Worm (Caenorhabditis elegans): ENCODE results near the gene sfxn-1.2.

sfxn-1.2 gene

DNA sequence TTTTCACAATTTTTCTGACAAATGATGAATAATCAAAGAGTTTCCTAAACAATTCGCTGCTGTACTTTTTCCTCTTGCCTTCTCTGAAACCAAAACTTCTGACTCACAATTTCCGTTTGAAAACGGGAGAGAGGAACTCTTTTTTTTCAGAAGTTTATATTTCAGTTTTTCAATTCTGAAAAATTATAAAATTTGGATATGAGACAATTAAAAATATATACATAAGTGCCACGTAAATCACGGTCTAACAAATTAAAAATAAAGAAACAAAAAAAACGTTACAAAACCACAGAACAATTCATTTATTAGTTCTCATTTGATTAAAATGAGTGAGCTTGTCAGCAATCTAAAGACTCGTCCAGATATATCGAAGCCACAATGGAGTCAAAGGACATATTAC lies at the start of gene sfxn-1.2:
sfxn-1.2 (plus strand) TSS at position 301 of the 400 bp plus-strand sequence.
- TF ChIP-seq dao-5 (tag; optimal IDR thresholded peaks at IDR 0.05) (no peak), W03F9.2 (tag; optimal IDR thresholded peaks at IDR 0.05) (no peak)

DNA sequence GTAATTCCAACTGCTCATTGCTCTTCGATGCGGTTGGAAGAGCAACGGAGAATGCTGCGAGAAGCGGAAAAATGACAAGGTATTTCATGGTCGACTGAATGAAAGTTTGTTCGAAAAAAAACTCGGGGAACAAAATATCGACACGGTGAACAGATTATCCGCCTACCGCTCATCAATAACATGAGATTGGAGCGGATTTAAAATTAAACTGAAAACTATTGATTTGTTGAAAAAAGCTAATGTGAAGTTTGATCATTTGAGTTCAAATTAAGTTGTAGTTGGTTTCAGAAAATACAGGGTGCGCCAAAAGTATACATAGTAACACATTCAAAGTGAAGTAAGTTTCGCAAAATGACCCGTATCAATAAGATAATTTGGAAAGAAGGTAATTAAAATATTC lies 45.7 kb upstream of the sfxn-1.2 start, which contains the start of gene F40F8.4:
F40F8.4 (minus strand) TSS at position 101 of the 400 bp plus-strand sequence.
- TF ChIP-seq W03F9.2 (tag; optimal IDR thresholded peaks at IDR 0.05) (no peak), him-1 (tag; optimal IDR thresholded peaks at IDR 0.05) (no peak), dao-5 (tag; optimal IDR thresholded peaks at IDR 0.05) (no peak)

DNA sequence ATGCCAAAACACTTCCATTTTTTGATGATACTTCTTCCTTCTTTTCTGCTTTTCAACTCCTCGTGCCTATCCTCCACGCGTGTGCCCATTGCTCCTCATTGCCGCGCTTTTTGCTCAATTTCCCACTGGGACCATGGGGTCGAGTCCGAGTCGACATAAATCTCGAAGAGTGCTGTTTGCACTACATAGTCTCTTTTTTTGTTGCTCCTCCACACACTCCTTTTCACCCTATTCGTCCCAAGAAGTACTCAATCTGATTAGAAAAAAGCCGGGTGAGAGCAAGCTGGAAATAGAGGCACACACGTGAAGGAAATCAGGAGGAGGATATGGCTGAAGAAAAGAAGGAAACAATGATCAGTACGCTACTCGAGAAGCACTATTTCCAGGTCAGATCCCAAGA lies 43.3 kb upstream of the sfxn-1.2 start, which contains the start of gene arrd-6:
arrd-6 (plus strand) TSS at position 169 of the 400 bp plus-strand sequence.
- no peak for TF ChIP-seq him-1 (tag; optimal IDR thresholded peaks at IDR 0.05)
- TF ChIP-seq dao-5 (tag; optimal IDR thresholded peaks at IDR 0.05): no peak
- no peak for TF ChIP-seq W03F9.2 (tag; optimal IDR thresholded peaks at IDR 0.05)

DNA sequence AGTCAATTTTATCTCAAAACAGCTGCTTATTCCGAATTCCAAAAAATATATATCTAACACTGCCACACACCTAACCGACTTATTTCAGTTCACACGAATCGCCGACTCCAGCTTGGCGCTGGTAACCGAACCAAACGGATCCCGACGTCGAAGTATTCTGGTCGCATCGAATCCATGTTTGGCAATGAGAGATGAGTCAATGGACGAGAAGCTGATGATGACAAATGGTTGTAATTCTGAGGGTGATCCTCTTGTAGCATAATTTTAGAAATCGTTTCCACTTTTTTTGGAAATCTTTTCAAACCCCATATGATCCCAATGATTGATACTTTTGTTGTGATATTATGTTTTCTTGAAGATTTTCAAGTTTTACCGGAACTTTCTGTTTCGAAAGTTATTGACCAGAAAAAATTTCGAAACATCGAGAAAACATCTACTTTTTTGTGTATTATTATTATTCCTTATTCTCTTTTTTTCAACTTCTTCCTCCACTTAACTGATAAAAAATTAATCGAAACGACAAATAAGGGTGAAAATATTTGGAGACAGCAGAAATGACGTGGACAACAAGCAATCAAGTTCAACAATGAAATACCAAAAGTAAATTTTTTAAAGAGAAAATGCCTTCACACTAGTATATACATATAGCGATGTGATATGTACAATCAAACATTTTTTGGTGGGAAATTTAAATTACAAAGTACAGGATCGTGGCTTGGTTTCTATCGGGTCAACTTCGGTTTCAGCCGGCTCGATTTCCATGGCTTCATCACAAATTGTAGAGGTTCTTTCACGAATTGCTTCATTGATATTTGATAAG lies 35.8 kb upstream of the sfxn-1.2 start:
- no peak for TF ChIP-seq dao-5 (tag; optimal IDR thresholded peaks at IDR 0.05)
- TF ChIP-seq W03F9.2 (tag; optimal IDR thresholded peaks at IDR 0.05): no peak
- TF ChIP-seq him-1 (tag; optimal IDR thresholded peaks at IDR 0.05): no peak

DNA sequence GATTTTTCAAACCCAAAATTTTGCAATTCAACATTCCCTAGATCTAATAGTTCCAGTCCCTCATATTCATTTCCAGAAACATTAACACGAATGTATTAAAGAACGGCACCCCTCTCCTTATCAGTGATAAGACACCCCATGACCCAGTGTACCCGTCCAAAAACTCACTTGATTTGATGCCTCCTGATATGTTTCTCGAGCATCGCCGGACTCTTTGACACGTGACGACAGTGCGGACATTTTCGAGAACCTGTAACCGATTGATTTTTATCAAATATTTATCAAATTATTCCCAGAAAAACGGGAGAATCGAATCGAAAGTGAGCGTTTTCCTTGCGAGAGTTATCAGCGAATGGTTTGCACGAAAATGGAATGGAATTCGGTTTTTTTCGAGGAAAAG lies 34.9 kb upstream of the sfxn-1.2 start:
- TF ChIP-seq dao-5 (tag; optimal IDR thresholded peaks at IDR 0.05) (no peak), him-1 (tag; optimal IDR thresholded peaks at IDR 0.05) (no peak), W03F9.2 (tag; optimal IDR thresholded peaks at IDR 0.05) (no peak)

DNA sequence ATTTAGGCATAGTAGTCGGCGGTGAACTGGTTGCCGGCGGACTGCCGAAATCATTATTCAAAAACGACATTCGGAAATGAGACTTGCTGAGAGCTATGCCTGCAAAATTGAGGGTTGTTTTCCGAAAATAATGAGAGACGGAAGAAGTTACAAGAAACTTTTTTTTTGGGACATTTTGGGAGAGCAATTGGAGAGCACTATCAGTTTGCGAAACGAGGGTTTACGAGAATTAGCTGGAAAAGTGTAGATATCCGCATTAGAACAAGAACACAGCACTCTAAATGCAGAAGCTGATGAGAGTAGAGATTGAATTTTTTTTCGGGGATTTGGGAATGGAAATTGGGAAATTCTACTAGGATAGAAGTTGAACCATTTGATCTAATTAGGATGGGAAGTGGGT lies 33.3 kb upstream of the sfxn-1.2 start, which contains the start of gene pqm-1:
pqm-1 (minus strand) TSS at position 101 of the 400 bp plus-strand sequence.
- TF ChIP-seq him-1 (tag; optimal IDR thresholded peaks at IDR 0.05): no peak
- TF ChIP-seq W03F9.2 (tag; optimal IDR thresholded peaks at IDR 0.05): no peak
- no peak for TF ChIP-seq dao-5 (tag; optimal IDR thresholded peaks at IDR 0.05)

DNA sequence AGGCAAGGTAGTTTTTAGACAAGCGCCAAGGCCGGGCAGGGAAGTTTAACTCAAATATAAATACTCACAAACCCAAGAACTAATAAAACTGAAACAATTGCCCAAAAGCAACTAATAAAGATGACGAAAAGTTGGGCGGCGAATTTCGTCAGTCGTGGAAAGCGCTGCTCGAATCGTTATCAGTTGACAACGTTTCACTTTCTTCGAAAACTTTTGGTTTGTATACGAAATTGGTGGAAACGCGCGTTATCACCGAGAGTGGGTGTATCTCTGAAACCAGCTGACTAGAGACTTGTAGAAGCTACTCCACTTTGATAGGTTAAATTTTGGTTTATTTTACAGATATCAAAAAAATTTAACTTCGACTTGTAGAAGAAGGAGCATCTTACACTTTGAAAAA lies 32.7 kb upstream of the sfxn-1.2 start:
- no peak for TF ChIP-seq dao-5 (tag; optimal IDR thresholded peaks at IDR 0.05)
- TF ChIP-seq him-1 (tag; optimal IDR thresholded peaks at IDR 0.05): no peak
- TF ChIP-seq W03F9.2 (tag; optimal IDR thresholded peaks at IDR 0.05): no peak

DNA sequence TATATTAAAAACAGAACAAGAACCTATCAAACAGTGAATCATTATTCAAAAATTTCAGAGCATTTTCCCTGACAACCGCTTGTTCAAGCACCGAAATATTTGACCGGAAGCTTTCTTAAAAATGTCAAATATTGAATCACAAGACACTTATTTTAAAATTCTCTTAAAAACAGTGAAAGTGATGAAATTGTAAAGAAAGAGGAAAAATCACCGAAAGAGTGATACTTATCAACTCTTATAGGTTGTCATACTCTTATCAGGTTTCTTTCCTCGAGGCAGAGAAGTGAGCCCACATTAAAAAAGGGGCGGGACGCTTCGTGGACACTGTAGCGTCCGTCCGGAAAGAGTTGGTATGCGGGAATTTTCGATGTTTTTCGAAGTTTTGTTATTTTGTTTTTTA lies 32.0 kb upstream of the sfxn-1.2 start:
- TF ChIP-seq him-1 (tag; optimal IDR thresholded peaks at IDR 0.05) (no peak), W03F9.2 (tag; optimal IDR thresholded peaks at IDR 0.05) (no peak), dao-5 (tag; optimal IDR thresholded peaks at IDR 0.05) (no peak)

DNA sequence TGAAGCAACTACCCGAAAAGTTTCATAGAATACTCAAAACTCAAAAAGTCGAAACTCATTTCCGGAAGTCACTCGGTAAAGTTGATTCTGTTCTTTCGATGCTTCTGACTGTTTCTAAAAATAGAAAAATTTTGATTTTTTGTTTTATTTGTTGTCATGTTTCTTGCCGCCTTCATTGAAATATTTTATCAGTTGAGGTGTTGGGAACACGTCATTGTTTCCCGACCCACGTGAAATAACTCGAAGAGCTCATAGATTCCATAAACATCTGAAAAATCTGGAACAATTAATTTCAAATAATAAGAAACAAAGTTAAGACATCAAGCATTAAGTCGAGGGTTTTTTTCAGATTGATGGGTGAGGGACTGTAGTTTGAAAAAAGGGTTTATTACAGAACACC lies 30.9 kb upstream of the sfxn-1.2 start:
- TF ChIP-seq W03F9.2 (tag; optimal IDR thresholded peaks at IDR 0.05) (no peak), dao-5 (tag; optimal IDR thresholded peaks at IDR 0.05) (no peak), him-1 (tag; optimal IDR thresholded peaks at IDR 0.05) (no peak)

DNA sequence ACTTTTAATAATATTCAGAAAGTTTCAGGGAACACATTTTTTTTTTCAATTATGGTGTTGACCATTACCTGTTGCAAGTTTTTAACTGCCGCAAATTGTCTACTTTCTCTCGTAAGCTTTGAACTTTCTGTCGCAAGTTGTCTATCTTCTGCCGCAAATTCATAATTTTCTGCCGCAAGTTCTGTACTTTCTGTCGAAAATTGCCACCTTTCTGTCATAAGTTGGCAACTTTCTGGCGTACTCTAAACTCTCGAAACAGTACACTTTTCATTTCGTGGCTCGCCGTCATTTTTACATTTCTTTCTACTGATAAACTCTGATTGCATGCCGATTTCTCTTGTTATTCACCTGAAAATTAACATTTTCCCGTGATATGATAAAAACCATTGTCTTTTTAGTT lies 30.4 kb upstream of the sfxn-1.2 start:
- TF ChIP-seq W03F9.2 (tag; optimal IDR thresholded peaks at IDR 0.05) (no peak), him-1 (tag; optimal IDR thresholded peaks at IDR 0.05) (no peak), dao-5 (tag; optimal IDR thresholded peaks at IDR 0.05) (no peak)

DNA sequence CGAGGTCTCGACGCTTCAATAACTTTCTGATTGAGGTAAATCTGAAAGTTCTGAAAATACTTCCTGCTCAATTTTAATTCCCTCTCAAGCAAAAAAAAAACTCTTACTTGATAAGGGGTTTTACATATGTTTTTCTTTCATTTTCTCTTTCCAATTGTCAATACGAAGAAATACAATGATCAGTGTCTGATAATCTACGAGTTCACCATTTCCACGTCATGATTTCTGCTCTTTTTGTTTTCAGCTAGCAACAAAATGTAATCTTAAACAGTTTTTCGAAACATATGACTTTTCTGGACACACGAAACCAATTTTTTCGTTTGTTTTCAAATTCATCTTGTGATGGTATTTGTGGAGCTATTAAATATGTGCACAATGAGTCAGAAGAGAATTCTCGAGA lies 29.7 kb upstream of the sfxn-1.2 start:
- TF ChIP-seq W03F9.2 (tag; optimal IDR thresholded peaks at IDR 0.05) (no peak), him-1 (tag; optimal IDR thresholded peaks at IDR 0.05) (no peak), dao-5 (tag; optimal IDR thresholded peaks at IDR 0.05) (no peak)

DNA sequence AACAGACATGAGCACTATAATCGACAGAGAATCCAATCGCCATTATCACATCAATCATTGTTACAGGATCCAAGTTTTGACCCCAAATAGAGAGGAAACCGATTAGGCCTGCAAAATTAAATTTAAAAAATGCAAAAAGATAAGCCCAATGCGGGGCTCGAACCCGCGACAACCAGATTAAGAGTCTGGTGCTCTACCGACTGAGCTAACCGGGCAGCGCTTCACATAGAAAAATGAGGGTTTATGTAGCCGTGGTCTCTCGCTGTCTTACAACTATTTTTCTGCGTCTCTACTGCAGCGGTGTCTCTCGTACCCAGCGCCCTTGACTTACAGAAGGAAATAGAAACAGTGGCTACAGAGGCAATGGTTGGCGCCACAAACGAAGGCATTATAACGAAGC lies 28.2 kb upstream of the sfxn-1.2 start:
- TF ChIP-seq dao-5 (tag; optimal IDR thresholded peaks at IDR 0.05) (peak; percentile 35), W03F9.2 (tag; optimal IDR thresholded peaks at IDR 0.05) (no peak), him-1 (tag; optimal IDR thresholded peaks at IDR 0.05) (peak; percentile 31)

DNA sequence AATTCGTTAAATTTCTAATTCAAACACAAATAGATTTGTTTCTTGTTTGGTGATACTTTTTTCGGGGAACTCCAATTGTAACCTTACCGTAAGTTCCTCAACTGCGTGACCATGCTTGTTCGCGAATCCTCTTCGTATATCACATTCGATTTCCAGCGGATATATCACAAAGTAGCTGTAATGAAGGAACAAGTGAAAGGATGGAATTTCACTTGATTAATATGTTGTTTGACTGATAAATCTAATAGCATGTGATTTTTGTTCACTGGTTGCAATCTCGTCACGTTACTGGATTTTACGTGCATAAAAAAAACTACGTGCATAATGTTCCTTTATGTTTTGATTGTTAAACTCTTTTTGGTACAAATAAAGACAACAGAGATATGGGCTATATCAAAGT lies 24.2 kb upstream of the sfxn-1.2 start:
- TF ChIP-seq W03F9.2 (tag; optimal IDR thresholded peaks at IDR 0.05): no peak
- TF ChIP-seq him-1 (tag; optimal IDR thresholded peaks at IDR 0.05): no peak
- TF ChIP-seq dao-5 (tag; optimal IDR thresholded peaks at IDR 0.05): no peak

DNA sequence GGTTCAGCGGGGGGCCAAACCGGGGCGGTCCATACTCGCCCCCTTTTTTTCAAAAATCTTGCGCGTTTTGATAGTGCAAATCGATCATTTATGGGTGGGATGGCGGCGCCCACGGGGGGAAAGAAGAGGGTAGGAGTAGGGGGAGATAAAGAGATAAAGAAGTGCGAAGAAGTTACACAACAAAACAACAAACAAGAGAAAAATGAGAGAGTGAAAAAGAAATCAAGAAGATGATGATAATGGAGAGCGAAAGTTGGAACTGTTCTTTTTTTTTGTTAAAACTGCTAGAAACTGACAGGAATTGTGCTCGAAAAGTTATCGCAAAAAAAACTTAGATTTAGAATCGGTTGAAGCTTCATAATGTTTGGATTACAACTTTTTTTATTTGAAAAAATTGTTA lies 23.4 kb upstream of the sfxn-1.2 start, which contains the start of gene ptr-13:
ptr-13 (minus strand) TSS at position 92 of the 400 bp plus-strand sequence.
- TF ChIP-seq dao-5 (tag; optimal IDR thresholded peaks at IDR 0.05) (no peak), W03F9.2 (tag; optimal IDR thresholded peaks at IDR 0.05) (no peak), him-1 (tag; optimal IDR thresholded peaks at IDR 0.05) (no peak)

DNA sequence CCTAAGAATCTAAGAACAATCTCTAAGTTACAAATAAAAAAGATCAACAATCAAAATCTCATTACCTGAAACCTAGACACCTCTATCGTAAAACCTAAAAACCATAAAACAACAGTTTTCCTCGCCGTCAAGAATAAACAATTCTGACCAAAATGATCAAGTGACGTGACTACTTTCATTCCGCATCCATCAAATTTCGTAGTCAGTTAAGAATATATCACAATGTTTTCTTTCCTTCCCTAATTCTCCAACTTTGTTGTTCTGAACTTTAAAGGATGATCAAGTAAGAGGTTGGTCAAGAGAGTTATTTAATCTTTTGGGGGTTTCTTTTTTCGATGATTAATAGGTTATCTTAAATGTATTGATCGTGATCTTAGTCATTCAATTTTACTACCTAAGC lies 22.5 kb upstream of the sfxn-1.2 start:
- no peak for TF ChIP-seq W03F9.2 (tag; optimal IDR thresholded peaks at IDR 0.05)
- no peak for TF ChIP-seq dao-5 (tag; optimal IDR thresholded peaks at IDR 0.05)
- no peak for TF ChIP-seq him-1 (tag; optimal IDR thresholded peaks at IDR 0.05)

Data from whole organism, L4/young adult.